Worm (Caenorhabditis elegans) whole organism, mixed stage, embryonic: ENCODE measurements around the gene ptr-8.

Experiments
- M03D4.4 ChIP-seq: sonication (generic microtip); optimal IDR thresholded peaks from 2 replicates; lab custom pipeline; 2017; ENCODE audit warnings: mild to moderate bottlenecking, missing genetic modification characterization, missing compliant biosample characterization
- bed-3 ChIP-seq: fragments of 200-800 bp; sonication (Bioruptor generic); optimal IDR thresholded peaks from 3 replicates; lab custom pipeline; 2018; ENCODE audit warnings: mild to moderate bottlenecking, missing genetic modification characterization, moderate library complexity, missing compliant biosample characterization
- blmp-1 ChIP-seq: fragments of 150-350 bp; optimal IDR thresholded peaks from 2 replicates; lab custom pipeline; 2014; ENCODE audit warnings: missing biosample characterization, missing genetic modification characterization
- ceh-39 ChIP-seq: fragments of 150-350 bp; optimal IDR thresholded peaks from 2 replicates; lab custom pipeline; 2014; ENCODE audit warnings: missing biosample characterization, missing genetic modification characterization
- ceh-43 ChIP-seq: fragments of 200-800 bp; sonication (Bioruptor generic); optimal IDR thresholded peaks from 2 replicates; lab custom pipeline; 2018; ENCODE audit warnings: mild to moderate bottlenecking, missing genetic modification characterization, moderate library complexity, missing compliant biosample characterization
- ceh-83 ChIP-seq: fragments of 200-800 bp; sonication (Bioruptor generic); optimal IDR thresholded peaks from 2 replicates; lab custom pipeline; 2018; ENCODE audit warnings: mild to moderate bottlenecking, missing genetic modification characterization, missing compliant biosample characterization
- ces-1 ChIP-seq: fragments of 150-350 bp; optimal IDR thresholded peaks from 2 replicates; lab custom pipeline; 2014; ENCODE audit warnings: missing biosample characterization, missing genetic modification reagents, missing genetic modification characterization
- drap-1 ChIP-seq: fragments of 200-800 bp; sonication (Bioruptor generic); optimal IDR thresholded peaks from 3 replicates; lab custom pipeline; 2018; ENCODE audit warnings: mild to moderate bottlenecking, missing genetic modification characterization, missing compliant biosample characterization
- elt-1 ChIP-seq: sonication (generic microtip); optimal IDR thresholded peaks from 2 replicates; lab custom pipeline; 2017; ENCODE audit warnings: missing genetic modification characterization, mild to moderate bottlenecking, missing compliant biosample characterization, antibody characterized with exemption, moderate library complexity, borderline replicate concordance; ENCODE audit not compliant: insufficient read depth
- elt-3 ChIP-seq: fragments of 150-350 bp; optimal IDR thresholded peaks from 2 replicates; lab custom pipeline; 2014; ENCODE audit warnings: missing biosample characterization, missing genetic modification characterization
- flh-1 ChIP-seq: fragments of 200-800 bp; sonication (Bioruptor generic); optimal IDR thresholded peaks from 2 replicates; lab custom pipeline; 2018; ENCODE audit warnings: mild to moderate bottlenecking, missing genetic modification characterization, moderate library complexity, missing compliant biosample characterization
- ham-2 ChIP-seq: fragments of 200-800 bp; sonication (Bioruptor generic); optimal IDR thresholded peaks from 2 replicates; lab custom pipeline; 2018; ENCODE audit warnings: mild to moderate bottlenecking, missing genetic modification characterization, missing compliant biosample characterization
- hlh-1 ChIP-seq: fragments of 150-350 bp; optimal IDR thresholded peaks from 2 replicates; lab custom pipeline; 2014; ENCODE audit warnings: missing biosample characterization, missing genetic modification reagents, missing genetic modification characterization
- lin-13 ChIP-seq: fragments of 150-350 bp; optimal IDR thresholded peaks from 2 replicates; lab custom pipeline; 2014; ENCODE audit warnings: missing biosample characterization, missing genetic modification characterization
- lin-32 ChIP-seq: fragments of 200-800 bp; sonication (Bioruptor generic); optimal IDR thresholded peaks from 2 replicates; lab custom pipeline; 2018; ENCODE audit warnings: mild to moderate bottlenecking, missing genetic modification characterization, missing compliant biosample characterization
- lsy-2 ChIP-seq: fragments of 150-350 bp; optimal IDR thresholded peaks from 2 replicates; lab custom pipeline; 2014; ENCODE audit warnings: missing biosample characterization, missing genetic modification characterization
- mep-1 ChIP-seq: fragments of 150-350 bp; optimal IDR thresholded peaks from 2 replicates; lab custom pipeline; 2017; ENCODE audit warnings: missing biosample characterization, missing genetic modification reagents, missing genetic modification characterization, inconsistent platforms
- nhr-12 ChIP-seq: fragments of 150-350 bp; optimal IDR thresholded peaks from 2 replicates; lab custom pipeline; 2014; ENCODE audit warnings: missing biosample characterization, missing genetic modification characterization
- nhr-2 ChIP-seq: fragments of 150-350 bp; optimal IDR thresholded peaks from 2 replicates; lab custom pipeline; 2014; ENCODE audit warnings: missing biosample characterization, missing genetic modification characterization
- nhr-237 ChIP-seq: fragments of 150-350 bp; optimal IDR thresholded peaks from 2 replicates; lab custom pipeline; 2014; ENCODE audit warnings: missing biosample characterization, missing genetic modification characterization
- nhr-28 ChIP-seq: fragments of 150-350 bp; optimal IDR thresholded peaks from 2 replicates; lab custom pipeline; 2014; ENCODE audit warnings: missing biosample characterization, missing genetic modification characterization
- nhr-76 ChIP-seq: sonication (generic microtip); optimal IDR thresholded peaks from 2 replicates; lab custom pipeline; 2017; ENCODE audit warnings: missing biosample characterization, missing genetic modification characterization
- pha-4 ChIP-seq: fragments of 150-350 bp; optimal IDR thresholded peaks from 2 replicates; lab custom pipeline; 2018; ENCODE audit warnings: missing biosample characterization, missing genetic modification reagents, missing genetic modification characterization
- snpc-4 ChIP-seq: fragments of 150-350 bp; optimal IDR thresholded peaks from 2 replicates; lab custom pipeline; 2014; ENCODE audit warnings: missing biosample characterization, missing genetic modification characterization
- sptf-1 ChIP-seq: sonication (generic microtip); optimal IDR thresholded peaks from 2 replicates; lab custom pipeline; 2017; ENCODE audit warnings: mild to moderate bottlenecking, missing genetic modification characterization, moderate library complexity, missing compliant biosample characterization
- unc-39 ChIP-seq: fragments of 150-350 bp; optimal IDR thresholded peaks from 2 replicates; lab custom pipeline; 2014; ENCODE audit warnings: missing biosample characterization, missing genetic modification characterization
- unc-62 ChIP-seq: fragments of 150-350 bp; optimal IDR thresholded peaks from 2 replicates; lab custom pipeline; 2014; ENCODE audit warnings: missing biosample characterization, missing genetic modification reagents, missing genetic modification characterization
- ztf-11 ChIP-seq: fragments of 150-350 bp; optimal IDR thresholded peaks from 2 replicates; lab custom pipeline; 2014; ENCODE audit warnings: missing biosample characterization, missing genetic modification characterization

The ptr-8 gene

DNA sequence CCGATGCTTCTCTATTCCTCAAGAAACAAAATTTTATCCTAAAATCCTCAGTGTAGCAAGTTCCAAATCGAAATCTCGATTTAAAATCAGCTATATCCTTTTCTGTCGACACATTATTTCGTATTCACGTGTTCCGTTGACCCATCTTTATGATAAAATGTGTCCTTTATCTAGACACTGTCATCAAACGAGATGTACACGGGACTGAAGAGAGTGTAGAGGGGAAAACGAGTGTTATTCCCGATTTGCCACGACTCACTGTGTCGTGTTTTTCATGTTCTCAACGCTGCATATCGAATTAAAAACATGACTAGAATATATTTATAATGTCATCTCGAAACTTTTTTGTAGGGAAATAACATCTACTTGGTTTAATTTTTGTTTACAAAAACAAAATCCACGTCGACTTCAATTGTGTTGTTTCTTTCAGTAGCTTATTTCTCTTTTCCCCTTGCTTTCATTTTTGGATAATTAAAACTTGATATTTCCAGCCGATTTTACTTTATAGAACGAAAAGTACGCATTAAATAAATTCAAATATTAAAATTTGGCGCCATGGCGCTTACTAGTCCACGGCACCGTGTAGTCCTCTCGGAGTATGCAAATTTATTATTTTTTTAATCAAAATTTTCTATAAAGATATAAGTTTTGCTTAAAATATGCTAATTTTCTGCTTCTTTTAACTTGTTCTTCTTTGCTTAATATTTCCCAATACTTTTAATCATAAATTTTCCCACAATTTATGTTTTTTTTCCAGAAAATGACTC, 36.9 kb downstream of the ptr-8 start, which contains the start of gene metr-1:
Gene metr-1, plus strand, starts transcription at position 758 of the 767 bp plus-strand sequence.
- no peak for TF ChIP-seq nhr-76 (tag; lab: Kevin White, UChicago)
- TF ChIP-seq ham-2 (GFP tag; lab: Kevin White, UChicago), result peak; percentile 16
- TF ChIP-seq flh-1 (GFP tag; lab: Kevin White, UChicago), result no peak
- TF ChIP-seq M03D4.4 (tag; lab: Kevin White, UChicago), result no peak
- TF ChIP-seq ztf-11 (tag; lab: Kevin White, UChicago), result no peak
- TF ChIP-seq hlh-1, result no peak
- no peak for TF ChIP-seq nhr-28 (tag; lab: Kevin White, UChicago)
- TF ChIP-seq unc-62 (GFP tag; lab: Kevin White, UChicago), result no peak
- TF ChIP-seq ceh-39 (tag; lab: Kevin White, UChicago), result no peak
- no peak for TF ChIP-seq snpc-4 (tag; lab: Kevin White, UChicago)
- no peak for TF ChIP-seq unc-39 (tag; lab: Kevin White, UChicago)
- no peak for TF ChIP-seq mep-1 (tag; lab: Kevin White, UChicago)
- TF ChIP-seq sptf-1 (tag; lab: Kevin White, UChicago), result no peak
- TF ChIP-seq elt-1 (tag; lab: Kevin White, UChicago), result peak; percentile 88
- TF ChIP-seq bed-3 (GFP tag; lab: Kevin White, UChicago), result no peak
- no peak for TF ChIP-seq lin-13 (tag; lab: Kevin White, UChicago)
- TF ChIP-seq elt-3, result no peak

DNA sequence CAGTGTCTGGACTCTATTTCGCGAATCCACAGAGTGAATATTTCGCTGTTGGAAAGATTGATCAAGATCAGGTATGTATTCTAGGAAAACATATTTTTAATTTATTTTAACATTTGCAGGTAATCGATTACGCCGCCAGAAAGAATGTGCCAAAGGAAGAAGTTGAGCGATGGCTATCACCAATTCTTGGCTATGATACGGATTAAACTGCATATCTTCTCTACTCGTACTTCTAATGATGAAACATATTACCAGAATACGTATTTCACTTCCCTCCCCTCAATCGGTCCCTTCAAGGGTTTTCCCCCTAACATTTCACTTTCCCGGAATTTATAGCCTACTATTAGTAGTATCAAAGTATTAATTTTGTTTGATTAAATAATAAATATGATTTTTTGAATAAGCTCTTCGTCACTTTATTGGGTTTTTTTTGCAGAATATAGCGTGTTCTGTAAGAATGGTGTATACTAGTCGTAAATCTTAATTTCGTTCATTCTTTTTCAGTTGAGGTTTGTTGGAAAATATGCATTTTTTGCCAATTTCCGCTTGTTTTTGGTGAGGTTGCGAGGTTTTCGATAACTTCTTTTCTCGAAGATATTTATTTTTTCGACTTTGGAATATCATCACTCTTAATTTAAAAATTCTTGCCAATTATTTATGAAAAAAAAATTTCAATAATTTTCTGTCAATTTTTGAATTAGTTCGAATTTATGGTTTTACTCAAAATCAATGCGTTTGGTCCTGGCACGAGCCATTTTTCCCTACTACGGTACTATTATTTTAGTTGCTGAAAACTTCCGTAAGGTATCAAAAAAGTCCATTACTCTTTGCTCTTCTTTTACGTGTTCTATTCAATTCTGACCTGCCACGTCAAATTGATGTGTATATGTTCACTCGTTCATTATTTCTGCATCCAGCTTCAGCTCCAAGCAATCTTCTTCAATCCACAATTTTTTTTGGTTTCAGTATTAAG, 41.9 kb downstream of the ptr-8 start:
- TF ChIP-seq M03D4.4 (tag; lab: Kevin White, UChicago) (no peak), lin-13 (tag; lab: Kevin White, UChicago) (no peak)

DNA sequence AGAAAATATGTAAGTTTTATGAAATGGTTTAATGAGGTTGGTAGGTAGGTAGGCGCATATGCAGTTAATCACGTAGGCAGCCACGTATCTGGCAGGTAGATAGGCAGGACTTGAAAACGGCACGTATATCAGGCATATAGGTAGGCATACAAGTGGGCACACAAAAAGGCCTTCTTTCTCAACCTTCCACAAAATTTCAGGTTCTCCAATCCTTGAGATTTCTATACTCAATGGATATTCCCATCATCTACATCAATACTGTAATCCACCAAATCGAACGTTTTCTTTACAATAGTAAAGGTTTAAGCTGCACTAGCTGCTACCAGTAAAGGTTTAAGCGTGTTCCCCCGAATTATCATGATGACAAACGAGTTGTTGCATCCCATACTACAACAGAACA, 43.2 kb downstream of the ptr-8 start:
- TF ChIP-seq bed-3 (GFP tag; lab: Kevin White, UChicago) (no peak), nhr-237 (tag; lab: Kevin White, UChicago) (no peak), ceh-43 (GFP tag; lab: Kevin White, UChicago) (no peak), nhr-28 (tag; lab: Kevin White, UChicago) (no peak), elt-3 (no peak)

DNA sequence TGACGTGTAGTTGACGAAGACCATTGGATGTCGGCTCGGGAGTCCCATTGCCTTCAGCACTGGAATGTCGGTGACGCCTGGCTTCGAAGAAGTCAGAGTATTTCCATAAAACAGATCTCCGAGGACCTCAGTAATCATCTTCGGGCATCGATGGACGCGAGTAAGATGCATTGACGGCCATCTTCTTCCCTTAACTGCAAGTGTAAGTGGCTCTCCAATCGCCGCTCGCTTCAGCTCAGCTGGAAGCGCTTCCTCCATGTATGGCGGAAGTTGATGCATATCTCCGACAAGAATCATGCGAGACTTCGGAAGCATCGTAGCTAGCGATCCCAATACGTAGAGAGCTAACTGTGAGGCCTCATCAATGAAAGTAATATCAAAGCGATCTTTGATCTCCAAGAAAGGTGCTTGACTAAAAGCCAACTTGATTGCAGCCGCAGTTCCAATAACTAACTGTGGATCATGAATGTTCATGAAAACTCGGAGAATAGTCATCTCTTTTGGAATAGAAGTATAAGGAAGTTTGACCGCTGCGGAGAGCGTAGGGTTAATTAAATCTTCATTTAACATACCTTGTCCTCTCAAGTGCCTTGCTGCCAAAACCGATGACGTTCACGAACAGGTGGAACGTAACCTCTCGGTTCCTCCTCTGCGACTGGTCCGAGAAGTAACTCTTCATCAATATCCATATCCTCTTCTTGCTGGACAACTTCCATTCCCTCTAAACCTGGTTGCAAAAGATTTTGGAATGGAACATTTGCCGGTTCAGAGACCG, 45.1 kb downstream of the ptr-8 start:
- no peak for TF ChIP-seq pha-4 (tag; lab: Kevin White, UChicago)
- TF ChIP-seq ces-1 (GFP tag; lab: Kevin White, UChicago), result no peak
- TF ChIP-seq lsy-2 (tag; lab: Kevin White, UChicago), result no peak
- no peak for TF ChIP-seq ceh-83
- no peak for TF ChIP-seq nhr-12 (tag; lab: Kevin White, UChicago)
- no peak for TF ChIP-seq drap-1 (GFP tag; lab: Kevin White, UChicago)
- no peak for TF ChIP-seq lin-32
- no peak for TF ChIP-seq M03D4.4 (tag; lab: Kevin White, UChicago)
- TF ChIP-seq snpc-4 (tag; lab: Kevin White, UChicago), result no peak
- no peak for TF ChIP-seq ztf-11 (tag; lab: Kevin White, UChicago)
- TF ChIP-seq nhr-2 (tag; lab: Kevin White, UChicago), result no peak
- no peak for TF ChIP-seq flh-1 (GFP tag; lab: Kevin White, UChicago)
- TF ChIP-seq bed-3 (GFP tag; lab: Kevin White, UChicago), result no peak
- no peak for TF ChIP-seq blmp-1 (tag; lab: Kevin White, UChicago)
- TF ChIP-seq, all 35 proteins: peak for 0
